Fruit fly (Drosophila melanogaster) whole organism, larva: ENCODE results near the gene CG14968.

Experiments used
- noc ChIP-seq: fragments of 200-800 bp; sonication (Bioruptor generic); optimal IDR thresholded peaks from 3 replicates; lab custom pipeline; 2019; ENCODE audit warnings: missing biosample characterization, mild to moderate bottlenecking, missing genetic modification characterization, moderate library complexity

The CG14968 gene

dm6 chr3L:3336368-3337164 is 33.7 kb upstream of the CG14968 start, which contains the start of the genes Drsl6 and kst:
TSS of gene Drsl6 (minus strand) at chr3L:3336418.
TSS of gene kst (plus strand) at chr3L:3336860.
- peak; percentile 22 for TF ChIP-seq noc (tag; lab: Kevin White, UChicago)

- TF ChIP-seq noc (tag; lab: Kevin White, UChicago), result no peak
Measured at dm6 chr3L:3335688-3336087, 32.8 kb upstream of the CG14968 start, which contains the start of gene Drsl1. TSS of gene Drsl1 (minus strand) at chr3L:3335788.

- no peak for TF ChIP-seq noc (tag; lab: Kevin White, UChicago)
Measured at dm6 chr3L:3334784-3335183, 31.9 kb upstream of the CG14968 start, which contains the start of gene CG14969. TSS of gene CG14969 (minus strand) at chr3L:3334978.

DNA sequence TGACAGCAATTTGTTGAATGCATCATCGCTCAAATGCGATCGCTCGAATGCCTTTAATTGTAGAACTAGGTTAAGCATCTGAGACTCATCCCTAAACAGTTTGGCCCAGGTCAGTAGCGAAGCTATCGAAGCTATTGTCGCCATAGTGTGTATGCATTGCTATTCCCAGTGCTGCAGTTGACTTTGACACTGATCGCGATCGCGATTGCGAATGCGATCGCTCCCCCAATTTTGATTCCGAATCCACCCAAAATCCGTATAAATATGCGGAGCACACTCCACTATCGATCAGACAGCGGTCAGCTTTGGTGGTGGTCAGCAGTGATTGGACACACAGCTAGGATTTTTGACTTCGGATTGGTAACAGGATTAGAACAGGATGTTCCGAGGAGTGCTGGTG is 26.9 kb upstream of the CG14968 start, which contains the start of gene CG14961:
TSS of gene CG14961 (plus strand) at position 301 of the 400 bp plus-strand sequence.
- TF ChIP-seq noc (tag; lab: Kevin White, UChicago), result no peak

DNA sequence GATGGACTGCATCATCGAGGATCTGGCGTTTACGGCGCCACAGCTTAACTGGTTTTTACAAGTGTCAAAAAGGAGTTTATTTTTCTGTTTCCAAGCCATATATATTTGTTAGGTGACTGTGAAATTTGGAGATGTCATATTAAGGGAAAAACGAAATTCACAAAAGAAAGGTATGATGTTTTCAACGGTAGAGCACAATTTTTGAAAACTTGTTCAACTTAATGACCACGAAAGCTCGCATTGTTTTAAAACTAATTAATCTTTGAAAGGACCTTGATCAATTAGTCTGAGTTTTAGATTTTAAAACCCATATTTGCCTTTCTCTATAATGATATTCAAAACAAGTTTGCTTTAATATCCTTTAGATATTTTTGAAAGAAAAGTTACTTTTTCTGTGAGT is 25.9 kb upstream of the CG14968 start, which contains the start of gene Strip:
TSS of gene Strip (minus strand) at position 101 of the 400 bp plus-strand sequence.
- TF ChIP-seq noc (tag; lab: Kevin White, UChicago), result no peak

DNA sequence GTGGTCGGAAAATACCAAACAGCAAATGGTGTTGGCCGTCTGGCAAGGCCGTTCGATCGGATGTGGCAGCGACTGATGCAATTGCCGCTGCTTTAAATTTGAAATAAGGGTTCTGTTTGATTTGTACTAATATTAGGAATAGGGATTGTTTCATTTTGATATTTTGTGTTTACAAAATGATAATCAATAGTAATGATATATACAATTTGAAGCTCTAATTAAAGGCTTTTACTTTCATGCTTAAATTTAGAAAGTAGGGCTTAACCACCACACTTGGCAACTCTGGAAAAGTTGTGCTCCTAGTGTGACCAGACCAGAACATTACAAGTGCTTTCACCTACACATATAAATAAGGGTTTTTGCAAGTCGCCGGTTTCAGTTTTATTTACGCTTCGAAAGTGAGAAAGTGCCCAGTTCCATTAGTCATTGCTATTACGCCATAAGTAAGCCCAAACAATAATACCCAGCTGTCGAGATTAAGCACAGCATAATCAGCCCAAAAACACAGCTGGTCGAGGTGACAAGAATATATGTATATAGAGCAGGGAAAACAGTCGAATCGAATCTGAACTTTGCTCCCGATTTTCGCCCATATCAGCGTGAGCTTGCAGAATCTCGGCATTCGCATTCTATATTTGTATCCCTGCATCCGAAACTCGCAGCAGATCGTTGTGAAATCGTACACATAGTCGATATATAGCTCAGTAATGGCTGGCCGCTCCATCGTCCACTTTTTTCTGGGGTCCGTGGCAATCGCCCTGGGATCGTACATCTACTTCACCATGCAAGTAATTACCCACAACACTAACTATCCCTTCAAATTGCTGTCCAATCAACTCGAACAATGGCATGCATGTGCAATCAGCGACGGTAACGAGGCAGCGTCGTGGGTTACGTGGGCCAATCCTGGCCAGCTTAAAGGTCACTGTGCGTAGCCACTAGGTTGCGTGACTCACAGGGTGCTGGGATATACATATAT is 23.3 kb upstream of the CG14968 start, which contains the start of gene Gtpx:
TSS of gene Gtpx (plus strand) at position 341 of the 979 bp plus-strand sequence.
- peak; percentile 30 for TF ChIP-seq noc (tag; lab: Kevin White, UChicago)

DNA sequence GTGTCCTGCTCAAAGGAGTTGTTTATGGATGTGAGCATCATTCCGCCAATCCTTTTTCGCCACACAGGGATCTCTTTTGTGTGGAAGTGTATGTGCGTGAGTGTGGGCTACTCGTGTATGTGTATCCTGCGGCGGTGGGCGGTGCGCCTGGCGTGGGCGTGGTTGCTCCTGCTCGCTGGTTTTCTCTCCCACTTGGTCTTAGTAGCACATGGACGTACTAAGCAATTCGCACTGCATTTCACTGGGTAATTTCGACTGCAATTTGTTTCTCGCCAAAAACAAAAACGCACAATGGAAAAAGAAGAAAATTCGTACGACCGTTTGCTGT is 22.6 kb upstream of the CG14968 start:
- TF ChIP-seq noc (tag; lab: Kevin White, UChicago), result no peak

DNA sequence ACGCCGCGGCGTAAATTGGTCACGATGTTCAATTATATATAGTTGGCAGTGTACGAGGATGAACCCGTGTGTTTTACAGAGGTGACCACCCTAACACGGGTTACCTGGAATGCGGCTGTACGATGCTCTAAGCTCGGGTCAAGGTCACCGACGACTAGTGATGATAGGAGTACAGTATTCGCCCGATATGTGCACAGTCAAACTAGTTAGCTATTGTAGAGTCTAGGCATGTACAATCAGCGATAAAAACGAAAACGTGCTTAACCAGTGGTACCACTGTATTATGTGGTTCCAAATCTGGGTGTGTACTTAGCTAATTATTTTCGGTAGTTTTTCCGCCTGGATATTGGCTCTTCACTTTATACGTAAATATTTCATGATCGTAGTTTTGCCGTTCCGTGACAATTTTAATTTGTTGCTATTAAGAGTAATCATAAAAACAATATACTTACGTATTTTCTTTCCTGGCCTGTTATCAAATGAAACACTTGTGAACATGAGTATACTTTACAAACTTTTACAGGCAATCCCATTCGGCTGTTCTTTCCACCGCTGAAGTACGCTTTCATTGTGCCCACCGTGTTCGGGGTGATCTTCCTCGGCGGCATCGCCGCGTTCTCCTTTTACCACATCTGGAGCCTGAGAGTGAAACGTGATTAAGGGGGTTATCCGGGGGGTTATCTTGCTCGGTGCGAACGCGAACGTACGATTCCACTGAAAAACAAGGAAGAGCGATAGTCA is 17.2 kb upstream of the CG14968 start:
- TF ChIP-seq noc (tag; lab: Kevin White, UChicago), result peak; percentile 69

dm6 chr3L:3319223-3319643 is 16.3 kb upstream of the CG14968 start, which contains the start of the genes PIG-C, CG12016 and Dpm2:
TSS of gene PIG-C (minus strand) at chr3L:3319232.
TSS of gene CG12016 (plus strand) at chr3L:3319555.
TSS of gene Dpm2 (plus strand) at chr3L:3319555.
- peak; percentile 16 for TF ChIP-seq noc (tag; lab: Kevin White, UChicago)

DNA sequence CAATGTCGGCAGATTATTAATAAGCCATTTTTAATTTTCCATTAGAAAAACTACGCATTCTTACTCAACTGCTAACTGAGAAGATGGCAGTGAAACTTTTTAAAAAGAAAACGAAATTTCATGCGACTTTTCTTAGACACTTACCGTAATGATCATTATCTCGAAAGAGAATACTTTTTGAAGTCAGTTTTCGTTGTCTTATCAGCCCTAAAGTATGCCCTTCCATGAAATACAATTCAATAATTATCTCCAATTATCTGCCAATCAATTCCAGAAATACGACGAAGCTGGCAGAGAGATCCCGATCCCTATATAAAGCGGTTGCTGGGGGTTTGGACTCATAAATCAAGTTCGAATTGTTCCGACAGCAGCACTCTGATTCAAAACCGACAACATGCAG is 13.5 kb upstream of the CG14968 start, which contains the start of gene Drsl5:
TSS of gene Drsl5 (plus strand) at position 341 of the 400 bp plus-strand sequence.
- no peak for TF ChIP-seq noc (tag; lab: Kevin White, UChicago)

DNA sequence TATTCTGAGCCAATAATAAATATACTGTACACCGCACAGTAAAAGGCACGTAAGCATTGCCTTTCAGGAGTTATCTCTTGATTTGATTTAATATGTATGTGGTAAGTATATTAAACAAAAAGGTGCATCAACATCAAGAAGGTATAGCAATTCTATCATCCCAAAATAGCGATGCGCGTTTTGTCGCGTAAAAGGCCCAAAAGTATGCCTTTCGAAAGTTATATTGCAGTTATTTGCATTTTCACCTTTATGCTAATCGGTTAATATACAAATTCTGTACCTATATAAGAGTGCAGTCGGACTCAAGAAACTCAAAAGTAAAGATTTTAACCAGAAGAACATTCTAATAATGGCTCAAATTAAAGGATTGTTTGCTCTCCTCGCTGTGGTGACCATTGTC is 12.4 kb upstream of the CG14968 start, which contains the start of gene Drsl4:
TSS of gene Drsl4 (plus strand) at position 333 of the 400 bp plus-strand sequence.
- no peak for TF ChIP-seq noc (tag; lab: Kevin White, UChicago)

dm6 chr3L:3314696-3315095 is 11.8 kb upstream of the CG14968 start, which contains the start of gene Drsl3:
TSS of gene Drsl3 (plus strand) at chr3L:3314996.
- TF ChIP-seq noc (tag; lab: Kevin White, UChicago), result no peak

- TF ChIP-seq noc (tag; lab: Kevin White, UChicago), result no peak
Measured at dm6 chr3L:3314049-3314448, 11.1 kb upstream of the CG14968 start, which contains the start of gene Drsl2. TSS of gene Drsl2 (plus strand) at chr3L:3314349.
